Fruit fly (Drosophila melanogaster) whole organism, embryonic: ENCODE results near the gene CG7656.

ENCODE experiments used
- Atf6 ChIP-seq: fragments of 200-800 bp; sonication (Bioruptor generic); IDR thresholded peaks from 2 replicates; pipeline ENCODE4 v1.3.6; 2022; ENCODE audit warnings: missing biosample characterization, missing genetic modification characterization
- Awh ChIP-seq: fragments of 200-800 bp; sonication (Bioruptor generic); IDR thresholded peaks from 2 replicates; pipeline ENCODE4, ENCODE4 v1.3.6; 2022; ENCODE audit warnings: missing biosample characterization, missing genetic modification characterization
- Bgb ChIP-seq: fragments of 200-800 bp; sonication (Bioruptor generic); IDR thresholded peaks from 2 replicates; pipeline ENCODE4 v1.3.6; 2022; ENCODE audit warnings: missing biosample characterization, missing genetic modification characterization; ENCODE audit not compliant: partially characterized antibody
- CG10209 ChIP-seq: fragments of 200-800 bp; sonication (Bioruptor generic); optimal IDR thresholded peaks from 3 replicates; lab custom pipeline; 2017; ENCODE audit warnings: missing biosample characterization, mild to moderate bottlenecking, missing genetic modification characterization, missing genetic modification reagents
- CG10274 ChIP-seq: fragments of 200-800 bp; sonication (Bioruptor generic); optimal IDR thresholded peaks from 3 replicates; lab custom pipeline; 2017; ENCODE audit warnings: missing biosample characterization, mild to moderate bottlenecking, missing genetic modification characterization
- CG10431 ChIP-seq: fragments of 200-800 bp; sonication (Bioruptor generic); optimal IDR thresholded peaks from 3 replicates; lab custom pipeline; 2018; ENCODE audit warnings: missing biosample characterization, mild to moderate bottlenecking, missing genetic modification characterization
- CG11085 ChIP-seq: fragments of 200-800 bp; sonication (Bioruptor generic); IDR thresholded peaks from 2 replicates; pipeline ENCODE4 v1.3.6; 2022; ENCODE audit warnings: missing biosample characterization, missing genetic modification characterization
- CG12104 ChIP-seq: fragments of 200-800 bp; sonication (Bioruptor generic); optimal IDR thresholded peaks from 3 replicates; lab custom pipeline; 2016; ENCODE audit warnings: missing biosample characterization, missing genetic modification characterization
- CG12769 ChIP-seq: fragments of 200-800 bp; sonication (Bioruptor generic); optimal IDR thresholded peaks from 2 replicates; lab custom pipeline; 2019; ENCODE audit warnings: missing biosample characterization, mild to moderate bottlenecking, missing genetic modification characterization, moderate library complexity
- CG12942 ChIP-seq: fragments of 200-800 bp; sonication (Bioruptor generic); optimal IDR thresholded peaks from 3 replicates; lab custom pipeline; 2016; ENCODE audit warnings: missing biosample characterization, missing genetic modification characterization
- CG14965 ChIP-seq: fragments of 200-800 bp; sonication (Bioruptor generic); optimal IDR thresholded peaks from 2 replicates; lab custom pipeline; 2016; ENCODE audit warnings: missing biosample characterization, missing genetic modification characterization, borderline replicate concordance
- CG17361 ChIP-seq: fragments of 200-800 bp; sonication (Bioruptor generic); IDR thresholded peaks from 3 replicates; pipeline ENCODE4 v1.3.6; 2022; ENCODE audit warnings: missing biosample characterization, missing genetic modification characterization
- CG17385 ChIP-seq: fragments of 200-800 bp; sonication (Bioruptor generic); optimal IDR thresholded peaks from 3 replicates; lab custom pipeline; 2018; ENCODE audit warnings: missing biosample characterization, mild to moderate bottlenecking, missing genetic modification characterization
- CG1792 ChIP-seq: fragments of 200-800 bp; sonication (Bioruptor generic); optimal IDR thresholded peaks from 2 replicates; lab custom pipeline; 2016; ENCODE audit warnings: missing biosample characterization, missing genetic modification characterization
- CG18599 ChIP-seq: fragments of 200-800 bp; sonication (Bioruptor generic); optimal IDR thresholded peaks from 3 replicates; lab custom pipeline; 2017; ENCODE audit warnings: missing biosample characterization, missing genetic modification characterization, mild to moderate bottlenecking, moderate library complexity, missing genetic modification reagents
- CG2875 ChIP-seq: fragments of 200-800 bp; sonication (Bioruptor generic); optimal IDR thresholded peaks from 2 replicates; lab custom pipeline; 2017; ENCODE audit warnings: missing biosample characterization, mild to moderate bottlenecking, missing genetic modification characterization, missing genetic modification reagents
- CG31224 ChIP-seq: fragments of 200-800 bp; sonication (Bioruptor generic); IDR thresholded peaks from 2 replicates; pipeline ENCODE4 v1.3.6; 2022; ENCODE audit warnings: missing biosample characterization, missing genetic modification characterization
- CG31365 ChIP-seq: fragments of 200-800 bp; sonication (Bioruptor generic); optimal IDR thresholded peaks from 2 replicates; lab custom pipeline; 2018; ENCODE audit warnings: missing biosample characterization, mild to moderate bottlenecking, missing genetic modification characterization
- CG32767 ChIP-seq: fragments of 200-800 bp; sonication (Bioruptor generic); IDR thresholded peaks from 2 replicates; pipeline ENCODE4 v1.3.6; 2022; ENCODE audit warnings: missing biosample characterization, missing genetic modification characterization
- CG4424 ChIP-seq: fragments of 200-800 bp; sonication (Bioruptor generic); optimal IDR thresholded peaks from 3 replicates; lab custom pipeline; 2016; ENCODE audit warnings: missing biosample characterization, missing genetic modification characterization
- CG6854 ChIP-seq: fragments of 200-800 bp; sonication (Bioruptor generic); optimal IDR thresholded peaks from 3 replicates; lab custom pipeline; 2017; ENCODE audit warnings: missing biosample characterization, mild to moderate bottlenecking, missing genetic modification characterization
- CG8290 ChIP-seq, 3 experiments: fragments of 200-800 bp; sonication (Bioruptor generic); optimal IDR thresholded peaks; 2 replicates each; lab custom pipeline; 2016 to 2019; ENCODE audit warnings: missing biosample characterization in 3 of 3, missing genetic modification characterization in 3 of 3, mild to moderate bottlenecking in 2 of 3, moderate library complexity in 1 of 3
- CG8478 ChIP-seq: fragments of >200 bp; optimal IDR thresholded peaks from 2 replicates; lab custom pipeline; 2018
- Dek ChIP-seq: fragments of 200-800 bp; sonication (Bioruptor generic); optimal IDR thresholded peaks from 3 replicates; lab custom pipeline; 2019; ENCODE audit warnings: missing biosample characterization, mild to moderate bottlenecking, missing genetic modification characterization, moderate library complexity
- ERR ChIP-seq: fragments of 200-800 bp; sonication (Bioruptor generic); optimal IDR thresholded peaks from 2 replicates; lab custom pipeline; 2016; ENCODE audit warnings: missing biosample characterization, missing genetic modification characterization
- Eip74EF ChIP-seq, 2 experiments: fragments of 200-800 bp in 1 of 2; fragments of >200 bp in 1 of 2; sonication (Bioruptor generic) in 1 of 2; optimal IDR thresholded peaks; 2 replicates each; lab custom pipeline; 2017 to 2019; ENCODE audit warnings: missing biosample characterization in 2 of 2, missing genetic modification characterization in 2 of 2, mild to moderate bottlenecking in 1 of 2, moderate library complexity in 1 of 2
- Ets65A ChIP-seq: fragments of 200-800 bp; sonication (Bioruptor generic); peaks from one replicate; lab custom pipeline; 2016; ENCODE audit warnings: missing biosample characterization, missing genetic modification characterization
- Fer2 ChIP-seq: fragments of 200-800 bp; sonication (Bioruptor generic); optimal IDR thresholded peaks from 2 replicates; lab custom pipeline; 2018; ENCODE audit warnings: missing biosample characterization, mild to moderate bottlenecking, missing genetic modification characterization, moderate library complexity
- GATAe ChIP-seq: fragments of 200-800 bp; sonication (Bioruptor generic); conservative IDR thresholded peaks from 2 replicates; pipeline ENCODE4 v1.3.6; 2022; ENCODE audit warnings: missing biosample characterization, missing genetic modification characterization
- HLH4C ChIP-seq: fragments of 200-800 bp; sonication (Bioruptor generic); IDR thresholded peaks from 3 replicates; pipeline ENCODE4 v1.3.6; 2022; ENCODE audit warnings: missing biosample characterization, missing genetic modification characterization; ENCODE audit not compliant: partially characterized antibody
- Lim3 ChIP-seq: fragments of 200-800 bp; sonication (Bioruptor generic); IDR thresholded peaks from 2 replicates; pipeline ENCODE4 v1.3.6; 2022; ENCODE audit warnings: missing biosample characterization, missing genetic modification characterization
- Ssrp ChIP-seq: fragments of 200-800 bp; sonication (Bioruptor generic); optimal IDR thresholded peaks from 2 replicates; lab custom pipeline; 2018; ENCODE audit warnings: missing biosample characterization, mild to moderate bottlenecking, missing genetic modification characterization, moderate library complexity
- Stat92E ChIP-seq, 3 experiments: fragments of >200 bp in 2 of 3; fragments of 200-800 bp in 1 of 3; sonication (Bioruptor generic) in 1 of 3; optimal IDR thresholded peaks; 2 replicates each; lab custom pipeline; 2017 to 2019; ENCODE audit warnings: missing biosample characterization in 3 of 3, missing genetic modification characterization in 3 of 3, mild to moderate bottlenecking in 1 of 3, moderate library complexity in 1 of 3
- Usf ChIP-seq: fragments of 200-800 bp; sonication (Bioruptor generic); optimal IDR thresholded peaks from 2 replicates; lab custom pipeline; 2017; ENCODE audit warnings: missing genotype, missing biosample characterization, missing genetic modification characterization
- ab ChIP-seq: fragments of 200-800 bp; sonication (Bioruptor generic); optimal IDR thresholded peaks from 2 replicates; lab custom pipeline; 2016; ENCODE audit warnings: missing biosample characterization, missing genetic modification characterization
- btn ChIP-seq: fragments of 200-800 bp; sonication (Bioruptor generic); optimal IDR thresholded peaks from 2 replicates; lab custom pipeline; 2016; ENCODE audit warnings: missing biosample characterization, missing genetic modification characterization
- cg ChIP-seq: fragments of 200-800 bp; sonication (Bioruptor generic); optimal IDR thresholded peaks from 3 replicates; lab custom pipeline; 2019; ENCODE audit warnings: missing biosample characterization, mild to moderate bottlenecking, missing genetic modification characterization, moderate library complexity
- cwo ChIP-seq: fragments of 200-800 bp; sonication (Bioruptor generic); optimal IDR thresholded peaks from 3 replicates; lab custom pipeline; 2017; ENCODE audit warnings: missing biosample characterization, missing genetic modification characterization, mild to moderate bottlenecking, moderate library complexity, missing genetic modification reagents
- gem ChIP-seq: fragments of 200-800 bp; sonication (Bioruptor generic); optimal IDR thresholded peaks from 2 replicates; lab custom pipeline; 2019; ENCODE audit warnings: missing biosample characterization, mild to moderate bottlenecking, missing genetic modification characterization, moderate library complexity
- kah ChIP-seq: fragments of 200-800 bp; sonication (Bioruptor generic); optimal IDR thresholded peaks from 2 replicates; lab custom pipeline; 2018; ENCODE audit warnings: missing biosample characterization, mild to moderate bottlenecking, missing genetic modification characterization
- ken ChIP-seq: fragments of 200-800 bp; sonication (Bioruptor generic); IDR thresholded peaks from 3 replicates; pipeline ENCODE4 v1.3.6; 2022; ENCODE audit warnings: missing biosample characterization, missing genetic modification characterization
- odd ChIP-seq: fragments of 200-800 bp; sonication (Bioruptor generic); optimal IDR thresholded peaks from 2 replicates; lab custom pipeline; 2017; ENCODE audit warnings: missing biosample characterization, mild to moderate bottlenecking, missing genetic modification characterization
- salm ChIP-seq: fragments of 200-800 bp; sonication (Bioruptor generic); optimal IDR thresholded peaks from 2 replicates; lab custom pipeline; 2018; ENCODE audit warnings: missing biosample characterization, mild to moderate bottlenecking, missing genetic modification characterization
- sens ChIP-seq: fragments of 200-800 bp; sonication (Bioruptor generic); peaks from one replicate; lab custom pipeline; 2016; ENCODE audit warnings: missing biosample characterization, missing genetic modification characterization
- tgo ChIP-seq: fragments of 200-800 bp; sonication (Bioruptor generic); IDR thresholded peaks from 3 replicates; pipeline ENCODE4 v1.3.6; 2022; ENCODE audit warnings: missing biosample characterization, missing genetic modification characterization
- unpg ChIP-seq: fragments of 200-800 bp; sonication (Bioruptor generic); optimal IDR thresholded peaks from 3 replicates; lab custom pipeline; 2018; ENCODE audit warnings: missing biosample characterization, mild to moderate bottlenecking, missing genetic modification characterization, moderate library complexity
- wek ChIP-seq: fragments of 200-800 bp; sonication (Bioruptor generic); optimal IDR thresholded peaks from 3 replicates; lab custom pipeline; 2018; ENCODE audit warnings: missing biosample characterization, mild to moderate bottlenecking, missing genetic modification characterization, moderate library complexity

The CG7656 gene

dm6 chr3L:15587445-15588381, at the start of gene CG7656 (continued):
- peak; percentile 60 for TF ChIP-seq ab (GFP tag; lab: Kevin White, UChicago)
- peak; percentile 73 for TF ChIP-seq CG12942
- no peak for TF ChIP-seq salm (tag; lab: Kevin White, UChicago)
- peak; percentile 68 for TF ChIP-seq CG4424
- TF ChIP-seq Fer2 (tag; lab: Kevin White, UChicago) = no peak
- TF ChIP-seq Usf (GFP tag; lab: Kevin White, UChicago) = no peak
- TF ChIP-seq ERR (GFP tag; lab: Kevin White, UChicago) = peak; percentile 77
- no peak for TF ChIP-seq CG10274 (GFP tag; lab: Kevin White, UChicago)
- peak; percentile 74 for TF ChIP-seq Awh
- no peak for TF ChIP-seq Stat92E (GFP tag; optimal IDR thresholded peaks at IDR 0.05; lab: Kevin White, UChicago)
- peak; percentile 37; the same call in 1 of the 2 replicates for TF ChIP-seq Atf6 (GFP tag; lab: Robert Waterston, UW)
- no peak for TF ChIP-seq CG17361
- peak; percentile 79 for TF ChIP-seq ken
- 0 out of 2 replicates have a peak, but pooled peaks have one; percentile 50 for TF ChIP-seq CG32767
- TF ChIP-seq GATAe (GFP tag; lab: Robert Waterston, UW) = no peak
- TF ChIP-seq CG8290 (GFP tag; optimal IDR thresholded peaks at IDR 0.05; lab: Kevin White, UChicago) = peak; percentile 47
- peak; percentile 43 to 95 for TF ChIP-seq CG8290 (tag; optimal IDR thresholded peaks at IDR 0.05; lab: Kevin White, UChicago)
- TF ChIP-seq sens (GFP tag; lab: Kevin White, UChicago) = peak; percentile 95
- no peak for TF ChIP-seq tgo (GFP tag; lab: Robert Waterston, UW)
- peak; percentile 54; the same call in 1 of the 2 replicates for TF ChIP-seq CG31224 (GFP tag; lab: Robert Waterston, UW)
- peak; percentile 50 for TF ChIP-seq gem
- TF ChIP-seq wek (GFP tag; lab: Kevin White, UChicago) = peak; percentile 17
- TF ChIP-seq CG12104 (GFP tag; lab: Kevin White, UChicago) = no peak
- no peak for TF ChIP-seq CG18599 (GFP tag; lab: Kevin White, UChicago)
- peak; percentile 69 for TF ChIP-seq CG12769 (tag; lab: Kevin White, UChicago)
- no peak for TF ChIP-seq Ssrp (tag; lab: Kevin White, UChicago)
- TF ChIP-seq CG2875 = peak; percentile 35
- peak; percentile 10 for TF ChIP-seq CG6854
- no peak for TF ChIP-seq Eip74EF (GFP tag; optimal IDR thresholded peaks at IDR 0.05; lab: Kevin White, UChicago)
- peak; percentile 96 for TF ChIP-seq Ets65A (GFP tag; lab: Kevin White, UChicago)
- TF ChIP-seq CG17385 = peak; percentile 27
- no peak for TF ChIP-seq cg
- TF ChIP-seq unpg (GFP tag; lab: Kevin White, UChicago) = peak; percentile 52
- TF ChIP-seq HLH4C (GFP tag; lab: Robert Waterston, UW) = no peak
- no peak for TF ChIP-seq CG11085 (GFP tag; lab: Robert Waterston, UW)
- TF ChIP-seq CG10431 (GFP tag; lab: Kevin White, UChicago) = no peak
- peak; percentile 59 for TF ChIP-seq CG1792 (GFP tag; lab: Kevin White, UChicago)
- TF ChIP-seq btn (GFP tag; lab: Kevin White, UChicago) = peak; percentile 62
- TF ChIP-seq CG14965 (GFP tag; lab: Kevin White, UChicago) = no peak
- no peak for TF ChIP-seq CG8478 (lab: Kevin White, UChicago)
- TF ChIP-seq Lim3 (GFP tag; lab: Robert Waterston, UW) = no peak
- TF ChIP-seq CG31365 (tag; lab: Kevin White, UChicago) = no peak
- TF ChIP-seq CG10209 (GFP tag; lab: Kevin White, UChicago) = peak; percentile 22
- no peak for TF ChIP-seq kah (GFP tag; lab: Kevin White, UChicago)
- TF ChIP-seq Bgb (GFP tag; lab: Robert Waterston, UW) = peak; percentile 16; the same call in 1 of the 2 replicates
- TF ChIP-seq odd (GFP tag; lab: Kevin White, UChicago) = no peak
- TF ChIP-seq cwo (GFP tag; lab: Kevin White, UChicago) = no peak
- peak; percentile 66 for TF ChIP-seq Dek (tag; lab: Kevin White, UChicago)
